Comparison of ENCODE assay signal across 3 fruit fly cellular contexts in the genomic region with DNA sequence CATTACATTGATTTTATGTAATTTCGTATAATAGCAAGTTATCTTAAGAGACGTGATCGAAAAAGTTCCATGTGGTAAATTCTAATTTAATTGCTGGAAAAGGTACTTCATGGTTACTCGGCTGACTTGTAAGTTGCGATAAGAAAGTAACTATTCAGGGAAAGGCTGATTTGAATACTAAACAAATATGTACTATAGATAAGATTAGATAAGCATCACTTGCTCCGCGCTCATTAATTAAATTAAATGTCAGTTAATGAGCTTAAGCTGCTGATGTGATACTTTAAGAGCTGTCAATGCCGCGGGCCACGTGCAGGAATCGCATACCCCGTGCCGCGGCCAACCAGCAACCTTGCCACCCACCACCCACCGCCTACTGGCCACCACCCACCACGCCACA.
TF ChIP-seq lines count a peak whose summit lies in the region.

No protein-coding gene starts in this region.

- TF ChIP-seq CTCF in whole organism, embryonic (GFP tag; optimal IDR thresholded peaks at IDR 0.05; lab: Kevin White, UChicago) = no peak

TF ChIP-seq in whole organism, adult, 20 proteins besides CTCF, POLR2A, EP300 and RAD21:
- no peak for TF ChIP-seq Clk (GFP tag; optimal IDR thresholded peaks at IDR 0.05; lab: Kevin White, UChicago)
- TF ChIP-seq Crg-1 (GFP tag; optimal IDR thresholded peaks at IDR 0.05; lab: Kevin White, UChicago) = no peak
- no peak for TF ChIP-seq CG11617 (GFP tag; optimal IDR thresholded peaks at IDR 0.05; lab: Kevin White, UChicago)
- TF ChIP-seq CG1620 (GFP tag; optimal IDR thresholded peaks at IDR 0.05; lab: Kevin White, UChicago) = no peak
- no peak for TF ChIP-seq CG7045 (GFP tag; optimal IDR thresholded peaks at IDR 0.05; lab: Kevin White, UChicago)
- TF ChIP-seq ovo (GFP tag; optimal IDR thresholded peaks at IDR 0.05; lab: Kevin White, UChicago) = no peak
- TF ChIP-seq kay (GFP tag; lab: Kevin White, UChicago; ENCODE audit: borderline replicate concordance) = peak; percentile 25
- no peak for TF ChIP-seq CG12768 (GFP tag; optimal IDR thresholded peaks at IDR 0.05; lab: Kevin White, UChicago)
- no peak for TF ChIP-seq toe (GFP tag; optimal IDR thresholded peaks at IDR 0.05; lab: Kevin White, UChicago)
- no peak for TF ChIP-seq CG14711 (tag; optimal IDR thresholded peaks at IDR 0.05; lab: Kevin White, UChicago)
- no peak for TF ChIP-seq bab1 (GFP tag; optimal IDR thresholded peaks at IDR 0.05; lab: Kevin White, UChicago)
- TF ChIP-seq Mnt (GFP tag; optimal IDR thresholded peaks at IDR 0.05; lab: Kevin White, UChicago) = no peak
- TF ChIP-seq cic (GFP tag; optimal IDR thresholded peaks at IDR 0.05; lab: Kevin White, UChicago) = peak; percentile 21
- TF ChIP-seq cnc (optimal IDR thresholded peaks at IDR 0.05; lab: Kevin White, UChicago) = no peak
- TF ChIP-seq pad (GFP tag; optimal IDR thresholded peaks at IDR 0.05; lab: Kevin White, UChicago) = no peak
- no peak for TF ChIP-seq CG5204 (GFP tag; optimal IDR thresholded peaks at IDR 0.05; lab: Kevin White, UChicago)
- no peak for TF ChIP-seq tj (GFP tag; optimal IDR thresholded peaks at IDR 0.05; lab: Kevin White, UChicago)
- TF ChIP-seq CG7101 (tag; optimal IDR thresholded peaks at IDR 0.05; lab: Kevin White, UChicago) = peak; percentile 16
- no peak for TF ChIP-seq Hr96 (GFP tag; optimal IDR thresholded peaks at IDR 0.05; lab: Kevin White, UChicago)
- TF ChIP-seq CG33017 (tag; optimal IDR thresholded peaks at IDR 0.05; lab: Kevin White, UChicago) = peak; percentile 44

TF ChIP-seq in whole organism, embryonic, 481 proteins besides CTCF, POLR2A, EP300 and RAD21:
- TF ChIP-seq CG7745 (tag; optimal IDR thresholded peaks at IDR 0.05; lab: Kevin White, UChicago) = peak; percentile 65
- TF ChIP-seq CG2199 (GFP tag; IDR thresholded peaks at IDR 0.05; lab: Robert Waterston, UW) = no peak
- no peak for TF ChIP-seq CG6175 (GFP tag; IDR thresholded peaks at IDR 0.05; lab: Robert Waterston, UW)
- TF ChIP-seq CG14667 (GFP tag; IDR thresholded peaks at IDR 0.05; lab: Robert Waterston, UW) = no peak
- TF ChIP-seq H15 (GFP tag; IDR thresholded peaks at IDR 0.05; lab: Robert Waterston, UW) = no peak
- TF ChIP-seq Fer1 (GFP tag; optimal IDR thresholded peaks at IDR 0.05; lab: Kevin White, UChicago) = no peak
- TF ChIP-seq nmo (GFP tag; optimal IDR thresholded peaks at IDR 0.05; lab: Kevin White, UChicago) = no peak
- TF ChIP-seq ATbp (GFP tag; optimal IDR thresholded peaks at IDR 0.05; lab: Kevin White, UChicago) = peak; percentile 11
- TF ChIP-seq nerfin-2 (GFP tag; IDR thresholded peaks at IDR 0.05; lab: Robert Waterston, UW; ENCODE audit: partially characterized antibody) = no peak
- TF ChIP-seq CG13624 (GFP tag; optimal IDR thresholded peaks at IDR 0.05; lab: Kevin White, UChicago) = no peak
- no peak for TF ChIP-seq mld (GFP tag; IDR thresholded peaks at IDR 0.05; lab: Robert Waterston, UW; ENCODE audit: partially characterized antibody)
- no peak for TF ChIP-seq pan (optimal IDR thresholded peaks at IDR 0.05; lab: Kevin White, UChicago)
- no peak for TF ChIP-seq pan (GFP tag; optimal IDR thresholded peaks at IDR 0.05 in 1 of 2, IDR thresholded peaks at IDR 0.05 in 1 of 2)
- peak; percentile 30 for TF ChIP-seq Asciz (GFP tag; optimal IDR thresholded peaks at IDR 0.05; lab: Kevin White, UChicago)
- TF ChIP-seq CG4707 (GFP tag; optimal IDR thresholded peaks at IDR 0.05; lab: Kevin White, UChicago) = no peak
- no peak for TF ChIP-seq peb (GFP tag; IDR thresholded peaks at IDR 0.05; lab: Robert Waterston, UW)
- TF ChIP-seq Max (GFP tag; optimal IDR thresholded peaks at IDR 0.05; lab: Kevin White, UChicago) = no peak
- no peak for TF ChIP-seq ato (GFP tag; IDR thresholded peaks at IDR 0.05; lab: Robert Waterston, UW; ENCODE audit: partially characterized antibody)
- TF ChIP-seq fd64A (GFP tag; optimal IDR thresholded peaks at IDR 0.05; lab: Kevin White, UChicago) = peak; percentile 9
- no peak for TF ChIP-seq Sry-δ (GFP tag; optimal IDR thresholded peaks at IDR 0.05; lab: Kevin White, UChicago)
- TF ChIP-seq jumu (GFP tag; optimal IDR thresholded peaks at IDR 0.05; lab: Kevin White, UChicago) = no peak
- no peak for TF ChIP-seq Side (GFP tag; optimal IDR thresholded peaks at IDR 0.05; lab: Kevin White, UChicago)
- TF ChIP-seq salm (tag; optimal IDR thresholded peaks at IDR 0.05; lab: Kevin White, UChicago) = no peak
- TF ChIP-seq CG9215 (GFP tag; IDR thresholded peaks at IDR 0.05; lab: Robert Waterston, UW) = no peak
- TF ChIP-seq Awh (GFP tag; IDR thresholded peaks at IDR 0.05; lab: Robert Waterston, UW) = no peak
- no peak for TF ChIP-seq CG14441 (GFP tag; IDR thresholded peaks at IDR 0.05; lab: Robert Waterston, UW)
- peak; percentile 5 for TF ChIP-seq ftz-f1 (GFP tag; optimal IDR thresholded peaks at IDR 0.05; lab: Kevin White, UChicago)
- TF ChIP-seq ac (GFP tag; optimal IDR thresholded peaks at IDR 0.05; lab: Kevin White, UChicago) = no peak
- no peak for TF ChIP-seq pb (GFP tag; optimal IDR thresholded peaks at IDR 0.05; lab: Kevin White, UChicago)
- TF ChIP-seq Dip2 (GFP tag; IDR thresholded peaks at IDR 0.05; lab: Robert Waterston, UW) = no peak
- TF ChIP-seq Hey (tag; optimal IDR thresholded peaks at IDR 0.05; lab: Kevin White, UChicago) = peak; percentile 17
- TF ChIP-seq exex (tag; optimal IDR thresholded peaks at IDR 0.05; lab: Kevin White, UChicago) = peak; percentile 60

TF ChIP-seq in whole organism, prepupa, 60 proteins besides CTCF, POLR2A, EP300 and RAD21:
- peak; percentile 19 for TF ChIP-seq fkh (GFP tag; optimal IDR thresholded peaks at IDR 0.05; lab: Kevin White, UChicago)
- TF ChIP-seq spab (GFP tag; optimal IDR thresholded peaks at IDR 0.05; lab: Kevin White, UChicago) = no peak
- TF ChIP-seq Eip78C (GFP tag; lab: Kevin White, UChicago) = no peak
- TF ChIP-seq pdm3 (GFP tag; optimal IDR thresholded peaks at IDR 0.05; lab: Kevin White, UChicago) = no peak
